Fruit fly (Drosophila melanogaster) whole organism, embryonic: Measurements from ENCODE around the gene CG33124.
A peak's percentile ranks its signal among the peaks of the same experiment; 100 is the strongest.

Experiments
- Abd-B ChIP-seq: fragments of 200-800 bp; sonication (Bioruptor generic); optimal IDR thresholded peaks from 2 replicates; lab custom pipeline; 2018; ENCODE audit warnings: missing biosample characterization, mild to moderate bottlenecking, missing genetic modification characterization, moderate library complexity
- Atf6 ChIP-seq: fragments of 200-800 bp; sonication (Bioruptor generic); IDR thresholded peaks from 2 replicates; pipeline ENCODE4 v1.3.6; 2022; ENCODE audit warnings: missing biosample characterization, missing genetic modification characterization
- Awh ChIP-seq: fragments of 200-800 bp; sonication (Bioruptor generic); IDR thresholded peaks from 2 replicates; pipeline ENCODE4, ENCODE4 v1.3.6; 2022; ENCODE audit warnings: missing biosample characterization, missing genetic modification characterization
- CG10321 ChIP-seq: fragments of 200-800 bp; sonication (Bioruptor generic); IDR thresholded peaks from 2 replicates; pipeline ENCODE4 v1.3.6; 2022; ENCODE audit warnings: missing biosample characterization, missing genetic modification characterization
- CG11247 ChIP-seq: fragments of 200-800 bp; sonication (Bioruptor generic); IDR thresholded peaks from 2 replicates; pipeline ENCODE4 v1.3.6; 2022; ENCODE audit warnings: missing biosample characterization, missing genetic modification characterization
- CG11695 ChIP-seq: fragments of 200-800 bp; sonication (Bioruptor generic); IDR thresholded peaks from 3 replicates; pipeline ENCODE4 v1.3.6; 2022; ENCODE audit warnings: missing biosample characterization, missing genetic modification characterization
- CG14667 ChIP-seq: fragments of 200-800 bp; sonication (Bioruptor generic); IDR thresholded peaks from 2 replicates; pipeline ENCODE4 v1.3.6; 2022; ENCODE audit warnings: missing biosample characterization, missing genetic modification characterization
- CG17912 ChIP-seq: fragments of 200-800 bp; sonication (Bioruptor generic); optimal IDR thresholded peaks from 2 replicates; lab custom pipeline; 2018; ENCODE audit warnings: missing biosample characterization, mild to moderate bottlenecking, missing genetic modification characterization
- CG18262 ChIP-seq: fragments of 200-800 bp; optimal IDR thresholded peaks from 3 replicates; lab custom pipeline; 2019; ENCODE audit warnings: missing biosample characterization, mild to moderate bottlenecking, missing genetic modification characterization, moderate library complexity
- CG1832 ChIP-seq: fragments of 200-800 bp; sonication (Bioruptor generic); optimal IDR thresholded peaks from 2 replicates; lab custom pipeline; 2017; ENCODE audit warnings: missing biosample characterization, mild to moderate bottlenecking, missing genetic modification characterization, inconsistent platforms
- CG30431 ChIP-seq: fragments of 200-800 bp; sonication (Bioruptor generic); optimal IDR thresholded peaks from 2 replicates; lab custom pipeline; 2017; ENCODE audit warnings: missing biosample characterization, missing genetic modification characterization
- CG3163 ChIP-seq: fragments of 200-800 bp; sonication (Bioruptor generic); optimal IDR thresholded peaks from 3 replicates; lab custom pipeline; 2016; ENCODE audit warnings: missing biosample characterization, missing genetic modification characterization
- CG32532 ChIP-seq: fragments of 200-800 bp; sonication (Bioruptor generic); IDR thresholded peaks from 2 replicates; pipeline ENCODE4 v1.3.6; 2022; ENCODE audit warnings: missing biosample characterization, missing genetic modification characterization
- CG3281 ChIP-seq: fragments of 200-800 bp; sonication (Bioruptor generic); optimal IDR thresholded peaks from 3 replicates; lab custom pipeline; 2017; ENCODE audit warnings: missing biosample characterization, mild to moderate bottlenecking, missing genetic modification characterization
- CG33557 ChIP-seq: fragments of 200-800 bp; sonication (Bioruptor generic); optimal IDR thresholded peaks from 2 replicates; lab custom pipeline; 2019; ENCODE audit warnings: missing biosample characterization, mild to moderate bottlenecking, missing genetic modification characterization, moderate library complexity
- CG4360 ChIP-seq: fragments of 200-800 bp; sonication (Bioruptor generic); IDR thresholded peaks from 2 replicates; pipeline ENCODE4 v1.3.6; 2022; ENCODE audit warnings: missing biosample characterization, missing genetic modification characterization
- CG5953 ChIP-seq: fragments of 200-800 bp; sonication (Bioruptor generic); IDR thresholded peaks from 2 replicates; pipeline ENCODE4 v1.3.6; 2022; ENCODE audit warnings: missing biosample characterization, missing genetic modification characterization
- CG7271 ChIP-seq: fragments of 200-800 bp; sonication (Bioruptor generic); optimal IDR thresholded peaks from 2 replicates; lab custom pipeline; 2018; ENCODE audit warnings: missing biosample characterization, mild to moderate bottlenecking, missing genetic modification characterization, moderate library complexity
- CG7372 ChIP-seq: fragments of 200-800 bp; sonication (Bioruptor generic); IDR thresholded peaks from 2 replicates; pipeline ENCODE4 v1.3.6; 2022; ENCODE audit warnings: missing biosample characterization, missing genetic modification characterization
- CG7745 ChIP-seq: fragments of 200-800 bp; sonication (Bioruptor generic); optimal IDR thresholded peaks from 2 replicates; lab custom pipeline; 2018; ENCODE audit warnings: missing biosample characterization, mild to moderate bottlenecking, missing genetic modification characterization, moderate library complexity
- Camta ChIP-seq: fragments of 200-800 bp; sonication (Bioruptor generic); optimal IDR thresholded peaks from 2 replicates; lab custom pipeline; 2016; ENCODE audit warnings: missing biosample characterization, missing genetic modification characterization
- CrebB ChIP-seq: fragments of 200-800 bp; sonication (Bioruptor generic); optimal IDR thresholded peaks from 3 replicates; lab custom pipeline; 2018; ENCODE audit warnings: missing biosample characterization, mild to moderate bottlenecking, missing genetic modification characterization
- Doc2 ChIP-seq: fragments of 200-800 bp; sonication (Bioruptor generic); IDR thresholded peaks from 2 replicates; pipeline ENCODE4 v1.3.6; 2022; ENCODE audit warnings: missing biosample characterization, missing genetic modification characterization
- Ets65A ChIP-seq: fragments of 200-800 bp; sonication (Bioruptor generic); peaks from one replicate; lab custom pipeline; 2016; ENCODE audit warnings: missing biosample characterization, missing genetic modification characterization
- H15 ChIP-seq: fragments of 200-800 bp; sonication (Bioruptor generic); IDR thresholded peaks from 3 replicates; pipeline ENCODE4 v1.3.6; 2022; ENCODE audit warnings: missing biosample characterization, missing genetic modification characterization
- HLH54F ChIP-seq: fragments of 200-800 bp; sonication (Bioruptor generic); optimal IDR thresholded peaks from 3 replicates; lab custom pipeline; 2016; ENCODE audit warnings: missing biosample characterization, missing genetic modification characterization
- HmgZ ChIP-seq: fragments of 200-800 bp; sonication (Bioruptor generic); optimal IDR thresholded peaks from 2 replicates; lab custom pipeline; 2018; ENCODE audit warnings: missing biosample characterization, mild to moderate bottlenecking, missing genetic modification characterization
- Hr51 ChIP-seq, 2 experiments: fragments of 200-800 bp; sonication (Bioruptor generic); optimal IDR thresholded peaks; 2 replicates in 1 of 2; 3 replicates in 1 of 2; lab custom pipeline; 2016 to 2018; ENCODE audit warnings: missing biosample characterization in 2 of 2, missing genetic modification characterization in 2 of 2, mild to moderate bottlenecking in 1 of 2, moderate library complexity in 1 of 2
- Jarid2 ChIP-seq: fragments of 200-800 bp; sonication (Bioruptor generic); optimal IDR thresholded peaks from 3 replicates; lab custom pipeline; 2017; ENCODE audit warnings: mild to moderate bottlenecking, missing biosample characterization, missing genetic modification reagents, missing genetic modification characterization
- MBD-R2 ChIP-seq: fragments of 200-800 bp; sonication (Bioruptor generic); IDR thresholded peaks from 2 replicates; pipeline ENCODE4 v1.3.6; 2022; ENCODE audit warnings: missing biosample characterization, missing genetic modification characterization
- Meics ChIP-seq: fragments of 200-800 bp; sonication (Bioruptor generic); optimal IDR thresholded peaks from 2 replicates; lab custom pipeline; 2017; ENCODE audit warnings: missing biosample characterization, mild to moderate bottlenecking, missing genetic modification characterization
- Mes4 ChIP-seq: fragments of 200-800 bp; sonication (Bioruptor generic); optimal IDR thresholded peaks from 2 replicates; lab custom pipeline; 2016; ENCODE audit warnings: missing biosample characterization, missing genetic modification characterization
- NC2α ChIP-seq: fragments of 200-800 bp; sonication (Bioruptor generic); optimal IDR thresholded peaks from 2 replicates; lab custom pipeline; 2016; ENCODE audit warnings: missing biosample characterization, missing genetic modification characterization
- NC2β ChIP-seq: fragments of 200-800 bp; sonication (Bioruptor generic); optimal IDR thresholded peaks from 2 replicates; lab custom pipeline; 2016; ENCODE audit warnings: missing biosample characterization, missing genetic modification characterization
- Nf-YC ChIP-seq: fragments of 200-800 bp; optimal IDR thresholded peaks from 3 replicates; lab custom pipeline; 2019; ENCODE audit warnings: missing biosample characterization, mild to moderate bottlenecking, missing genetic modification characterization, moderate library complexity
- ato ChIP-seq: fragments of 200-800 bp; sonication (Bioruptor generic); IDR thresholded peaks from 2 replicates; pipeline ENCODE4 v1.3.6; 2022; ENCODE audit warnings: missing biosample characterization, missing genetic modification characterization; ENCODE audit not compliant: partially characterized antibody
- bsh ChIP-seq, 2 experiments: fragments of 200-800 bp; sonication (Bioruptor generic); optimal IDR thresholded peaks; 2 replicates each; lab custom pipeline; 2017 to 2018; ENCODE audit warnings: mild to moderate bottlenecking in 2 of 2, missing biosample characterization in 2 of 2, missing genetic modification characterization in 2 of 2, moderate library complexity in 1 of 2
- cad ChIP-seq: fragments of >200 bp; optimal IDR thresholded peaks from 2 replicates; lab custom pipeline; 2017; ENCODE audit warnings: missing biosample characterization, missing genetic modification characterization
- caup ChIP-seq: fragments of 200-800 bp; sonication (Bioruptor generic); optimal IDR thresholded peaks from 3 replicates; lab custom pipeline; 2017; ENCODE audit warnings: missing biosample characterization, mild to moderate bottlenecking, missing genetic modification characterization, moderate library complexity; ENCODE audit not compliant: severe bottlenecking
- dimm ChIP-seq: fragments of 200-800 bp; sonication (Bioruptor generic); IDR thresholded peaks from 2 replicates; pipeline ENCODE4 v1.3.6; 2022; ENCODE audit warnings: missing biosample characterization, missing genetic modification characterization
- dysf ChIP-seq: fragments of 200-800 bp; sonication (Bioruptor generic); IDR thresholded peaks from 3 replicates; pipeline ENCODE4 v1.3.6; 2022; ENCODE audit warnings: missing biosample characterization, missing genetic modification characterization
- fd102C ChIP-seq: fragments of 200-800 bp; sonication (Bioruptor generic); optimal IDR thresholded peaks from 2 replicates; lab custom pipeline; 2018; ENCODE audit warnings: missing biosample characterization, mild to moderate bottlenecking, missing genetic modification characterization, moderate library complexity
- gce ChIP-seq: fragments of 200-800 bp; sonication (Bioruptor generic); IDR thresholded peaks from 3 replicates; pipeline ENCODE4 v1.3.6; 2022; ENCODE audit warnings: missing biosample characterization, missing genetic modification characterization
- lmd ChIP-seq: fragments of 200-800 bp; sonication (Bioruptor generic); IDR thresholded peaks from 2 replicates; pipeline ENCODE4 v1.3.6; 2022; ENCODE audit warnings: missing biosample characterization, missing genetic modification characterization
- prd ChIP-seq, 3 experiments: fragments of >200 bp in 2 of 3; fragments of 200-800 bp in 1 of 3; sonication (Bioruptor generic) in 1 of 3; optimal IDR thresholded peaks in 2 of 3; IDR thresholded peaks in 1 of 3; 2 replicates in 2 of 3; 3 replicates in 1 of 3; pipeline versions ENCODE4 v1.3.6 to Lab custom; 2017 to 2022; ENCODE audit warnings: missing biosample characterization in 1 of 3, missing genetic modification characterization in 1 of 3
- pzg ChIP-seq: fragments of 200-800 bp; sonication (Bioruptor generic); optimal IDR thresholded peaks from 3 replicates; lab custom pipeline; 2018; ENCODE audit warnings: missing biosample characterization, mild to moderate bottlenecking, missing genetic modification characterization, moderate library complexity
- run ChIP-seq: fragments of 200-800 bp; sonication (Bioruptor generic); optimal IDR thresholded peaks from 3 replicates; lab custom pipeline; 2018; ENCODE audit warnings: missing biosample characterization, mild to moderate bottlenecking, missing genetic modification characterization
- zfh1 ChIP-seq: fragments of 200-800 bp; sonication (Bioruptor generic); IDR thresholded peaks from 3 replicates; pipeline ENCODE4 v1.3.6; 2022; ENCODE audit warnings: missing biosample characterization, missing genetic modification characterization
- zfh2 ChIP-seq: fragments of 200-800 bp; sonication (Bioruptor generic); optimal IDR thresholded peaks from 2 replicates; lab custom pipeline; 2016; ENCODE audit warnings: missing biosample characterization, missing genetic modification characterization

Gene CG33124

dm6 chr2L:2164520-2165237 is 44.2 kb downstream of the CG33124 start (continued):
- TF ChIP-seq ato (GFP tag; lab: Robert Waterston, UW) = no peak
- TF ChIP-seq CG11695 = 0 out of 3 replicates have a peak, but pooled peaks have one; percentile 12
- no peak for TF ChIP-seq Meics
- peak; percentile 39 for TF ChIP-seq Camta (GFP tag; lab: Kevin White, UChicago)
- TF ChIP-seq Nf-YC (tag; lab: Kevin White, UChicago) = no peak
- no peak for TF ChIP-seq Jarid2 (GFP tag; lab: Kevin White, UChicago)
- TF ChIP-seq H15 = peak; percentile 52; the same call in 1 of the 3 replicates
- peak; percentile 26; the same call in 1 of the 2 replicates for TF ChIP-seq lmd (GFP tag; lab: Robert Waterston, UW)
- peak; percentile 66 for TF ChIP-seq CG30431 (GFP tag; lab: Kevin White, UChicago)
- TF ChIP-seq CG3281 (GFP tag; lab: Kevin White, UChicago) = no peak
- peak; percentile 32 for TF ChIP-seq CG3163 (GFP tag; lab: Kevin White, UChicago)
- TF ChIP-seq Ets65A (GFP tag; lab: Kevin White, UChicago) = peak; percentile 76
- no peak for TF ChIP-seq Doc2
- peak in 1 of 2 experiments; percentile 72 for TF ChIP-seq Hr51 (GFP tag; optimal IDR thresholded peaks at IDR 0.05; lab: Kevin White, UChicago)
- TF ChIP-seq CG10321 (GFP tag; lab: Robert Waterston, UW) = no peak
- no peak for TF ChIP-seq CG17912
- TF ChIP-seq cad (GFP tag; lab: Kevin White, UChicago) = peak; percentile 86
- peak; percentile 40 for TF ChIP-seq HLH54F (GFP tag; lab: Kevin White, UChicago)
- TF ChIP-seq CG7271 (tag; lab: Kevin White, UChicago) = peak; percentile 65
- no peak for TF ChIP-seq dimm (GFP tag; lab: Robert Waterston, UW)
- TF ChIP-seq CG11247 = no peak
- no peak for TF ChIP-seq CG7372 (GFP tag; lab: Robert Waterston, UW)
- TF ChIP-seq prd (optimal IDR thresholded peaks at IDR 0.05; lab: Kevin White, UChicago) = no peak
- peak; percentile 96 for TF ChIP-seq prd (GFP tag; IDR thresholded peaks at IDR 0.05; lab: Robert Waterston, UW)
- TF ChIP-seq CG7745 = peak; percentile 44
- 0 out of 3 replicates have a peak, but pooled peaks have one; percentile 26 for TF ChIP-seq dysf
- peak; percentile 63 for TF ChIP-seq CG4360
- TF ChIP-seq Atf6 = no peak
- peak; percentile 61 for TF ChIP-seq NC2β (GFP tag; lab: Kevin White, UChicago)
- peak; percentile 72 for TF ChIP-seq NC2α
- peak; percentile 27 for TF ChIP-seq Abd-B
- peak; percentile 56 for TF ChIP-seq Mes4 (GFP tag; lab: Kevin White, UChicago)
- peak; percentile 77 to 81 for TF ChIP-seq bsh (GFP tag; optimal IDR thresholded peaks at IDR 0.05; lab: Kevin White, UChicago)
- peak; percentile 60 for TF ChIP-seq CG1832
- peak; percentile 87 for TF ChIP-seq zfh1 (GFP tag; lab: Robert Waterston, UW)
- TF ChIP-seq CG18262 (tag; lab: Kevin White, UChicago) = peak; percentile 88
- no peak for TF ChIP-seq CG5953 (GFP tag; lab: Robert Waterston, UW)
- TF ChIP-seq CG32532 (GFP tag; lab: Robert Waterston, UW) = peak; percentile 31; the same call in 1 of the 2 replicates
- TF ChIP-seq CG14667 (GFP tag; lab: Robert Waterston, UW) = 0 out of 2 replicates have a peak, but pooled peaks have one; percentile 21
- no peak for TF ChIP-seq zfh2 (GFP tag; lab: Kevin White, UChicago)
- TF ChIP-seq Awh = peak; percentile 63
- peak; percentile 90 for TF ChIP-seq CG33557 (GFP tag; lab: Kevin White, UChicago)
- TF ChIP-seq CrebB (tag; lab: Kevin White, UChicago) = no peak
- TF ChIP-seq caup (GFP tag; lab: Kevin White, UChicago) = no peak
- TF ChIP-seq fd102C = peak; percentile 94
- TF ChIP-seq run (tag; lab: Kevin White, UChicago) = no peak
- TF ChIP-seq MBD-R2 (GFP tag; lab: Robert Waterston, UW) = no peak
- no peak for TF ChIP-seq HmgZ (tag; lab: Kevin White, UChicago)
- no peak for TF ChIP-seq gce (GFP tag; lab: Robert Waterston, UW)
- no peak for TF ChIP-seq pzg (GFP tag; lab: Kevin White, UChicago)
